Worm (Caenorhabditis elegans) whole organism, midembryonic: ENCODE results near the gene C16D9.4.

ENCODE experiments used
- flt-1 ChIP-seq: fragments of 200-800 bp; sonication (Bioruptor generic); IDR thresholded peaks from 2 replicates; pipeline ENCODE4 v1.3.6; 2022; ENCODE audit warnings: missing genetic modification characterization, missing compliant biosample characterization
- med-1 ChIP-seq: sonication (generic microtip); optimal IDR thresholded peaks from 2 replicates; lab custom pipeline; 2017; ENCODE audit warnings: missing genetic modification characterization, mild to moderate bottlenecking, missing compliant biosample characterization, antibody characterized with exemption, missing genetic modification reagents; ENCODE audit not compliant: insufficient read depth
- ref-1 ChIP-seq: fragments of 200-800 bp; sonication (Bioruptor generic); conservative IDR thresholded peaks from 2 replicates; pipeline ENCODE4 v1.3.6; 2022; ENCODE audit warnings: missing genetic modification reagents, missing genetic modification characterization, missing compliant biosample characterization

DNA sequence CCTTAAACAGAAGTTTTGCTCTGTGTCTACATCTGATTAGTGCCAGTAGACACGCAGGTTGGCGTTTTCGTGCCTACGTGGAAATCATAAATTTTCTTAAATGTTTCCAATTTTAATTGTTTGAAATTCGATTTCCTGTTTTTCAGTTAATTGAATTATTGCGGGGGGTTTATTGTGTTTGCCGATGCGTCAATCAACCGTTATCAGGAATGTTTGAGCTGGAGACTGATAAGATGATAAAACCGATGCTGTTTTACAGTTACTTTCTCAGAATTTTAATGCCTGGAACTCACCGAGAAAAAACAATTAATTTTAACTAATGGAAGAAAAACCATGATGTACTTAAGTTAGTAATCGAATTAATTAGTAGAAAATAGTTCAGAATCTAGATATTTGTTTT, 25.6 kb downstream of the C16D9.4 start:
- TF ChIP-seq med-1 (GFP tag; lab: Kevin White, UChicago) (no peak), flt-1 (GFP tag; lab: Robert Waterston, UW) (no peak), ref-1 (GFP tag; lab: Robert Waterston, UW) (no peak)
